Worm (Caenorhabditis elegans) whole organism, L4 larva: ENCODE data around the gene wrt-3.
A peak's percentile ranks its signal among the peaks of the same experiment; 100 is the strongest.

Experiments used
- F26F4.8 ChIP-seq: fragments of 200-800 bp; sonication (Bioruptor generic); conservative IDR thresholded peaks from 2 replicates; pipeline ENCODE4 v1.3.6; 2022; ENCODE audit warnings: missing genetic modification characterization, missing compliant biosample characterization
- F37D6.2 ChIP-seq: sonication (generic microtip); optimal IDR thresholded peaks from 2 replicates; lab custom pipeline; 2016; ENCODE audit warnings: mild to moderate bottlenecking, missing genetic modification characterization, missing compliant biosample characterization
- F49E8.2 ChIP-seq: sonication (generic microtip); optimal IDR thresholded peaks from 2 replicates; lab custom pipeline; 2016; ENCODE audit warnings: missing compliant biosample characterization, mild to moderate bottlenecking, missing genetic modification characterization, borderline replicate concordance
- T20F7.1 ChIP-seq: fragments of 200-800 bp; sonication (Bioruptor generic); optimal IDR thresholded peaks from 2 replicates; lab custom pipeline; 2018; ENCODE audit warnings: mild to moderate bottlenecking, missing genetic modification characterization, missing compliant biosample characterization
- Y5F2A.4 ChIP-seq: fragments of 200-800 bp; sonication (Bioruptor generic); optimal IDR thresholded peaks from 2 replicates; lab custom pipeline; 2018; ENCODE audit warnings: mild to moderate bottlenecking, missing genetic modification characterization, missing compliant biosample characterization
- Y75B8A.6 ChIP-seq: fragments of 200-800 bp; sonication (Bioruptor generic); IDR thresholded peaks from 2 replicates; pipeline ENCODE4 v1.3.6; 2022; ENCODE audit warnings: missing genetic modification reagents, missing genetic modification characterization, missing compliant biosample characterization
- ZK546.5 ChIP-seq, 2 experiments: sonication (generic microtip); optimal IDR thresholded peaks; 2 replicates each; lab custom pipeline; 2017; ENCODE audit warnings: missing biosample characterization in 2 of 2, missing genetic modification characterization in 2 of 2
- aha-1 ChIP-seq: fragments of 150-350 bp; peaks from one replicate; lab custom pipeline; 2014; ENCODE audit warnings: missing biosample characterization, missing genetic modification characterization
- ama-1 ChIP-seq: fragments of 150-350 bp; optimal IDR thresholded peaks from 2 replicates; lab custom pipeline; 2014; ENCODE audit warnings: inconsistent platforms, mixed read lengths
- arid-1 ChIP-seq: fragments of 200-800 bp; sonication (Bioruptor generic); conservative IDR thresholded peaks from 2 replicates; pipeline ENCODE4 v1.3.6; 2022; ENCODE audit warnings: missing genetic modification reagents, missing genetic modification characterization, missing compliant biosample characterization
- ceh-20 ChIP-seq: fragments of 200-800 bp; sonication (Bioruptor generic); IDR thresholded peaks from 2 replicates; pipeline ENCODE4 v1.3.6; 2022; ENCODE audit warnings: missing genetic modification reagents, missing genetic modification characterization, missing compliant biosample characterization
- ceh-62 ChIP-seq: sonication (generic microtip); optimal IDR thresholded peaks from 2 replicates; lab custom pipeline; 2017; ENCODE audit warnings: missing biosample characterization, missing genetic modification characterization
- ceh-82 ChIP-seq: sonication (generic microtip); optimal IDR thresholded peaks from 2 replicates; lab custom pipeline; 2017; ENCODE audit warnings: missing biosample characterization, missing genetic modification characterization
- ces-1 ChIP-seq: fragments of 150-350 bp; sonication (generic microtip); optimal IDR thresholded peaks from 4 replicates; lab custom pipeline; 2014; ENCODE audit warnings: missing biosample characterization, missing genetic modification reagents, missing genetic modification characterization
- cey-2 ChIP-seq: sonication (generic microtip); optimal IDR thresholded peaks from 3 replicates; lab custom pipeline; 2017; ENCODE audit warnings: missing genetic modification characterization, mild to moderate bottlenecking, missing compliant biosample characterization, antibody characterized with exemption, borderline replicate concordance; ENCODE audit not compliant: insufficient read depth
- ctbp-1 ChIP-seq: fragments of 200-800 bp; sonication (Bioruptor generic); IDR thresholded peaks from 2 replicates; pipeline ENCODE4 v1.3.6; 2022; ENCODE audit warnings: missing genetic modification reagents, missing genetic modification characterization, missing compliant biosample characterization
- daf-19 ChIP-seq: fragments of 200-800 bp; sonication (Bioruptor generic); conservative IDR thresholded peaks from 2 replicates; pipeline ENCODE4 v1.3.6; 2022; ENCODE audit warnings: missing genetic modification characterization, missing compliant biosample characterization
- dmd-8 ChIP-seq: fragments of 200-800 bp; sonication (Bioruptor generic); IDR thresholded peaks from 2 replicates; pipeline ENCODE4 v1.3.6; 2022; ENCODE audit warnings: missing genetic modification characterization, missing compliant biosample characterization
- dve-1 ChIP-seq: sonication (generic microtip); optimal IDR thresholded peaks from 2 replicates; lab custom pipeline; 2017; ENCODE audit warnings: antibody characterized with exemption, mild to moderate bottlenecking, missing genetic modification characterization, missing compliant biosample characterization; ENCODE audit not compliant: insufficient read depth
- egl-27 ChIP-seq: sonication (generic microtip); optimal IDR thresholded peaks from 3 replicates; lab custom pipeline; 2017; ENCODE audit warnings: missing biosample characterization, missing genetic modification reagents, missing genetic modification characterization
- egl-43 ChIP-seq: fragments of 200-800 bp; sonication (Bioruptor generic); IDR thresholded peaks from 2 replicates; pipeline ENCODE4 v1.3.6; 2022; ENCODE audit warnings: missing genetic modification reagents, missing genetic modification characterization, missing compliant biosample characterization
- fkh-10 ChIP-seq: fragments of 150-350 bp; optimal IDR thresholded peaks from 2 replicates; lab custom pipeline; 2014; ENCODE audit warnings: missing biosample characterization, missing genetic modification reagents, missing genetic modification characterization
- hif-1 ChIP-seq, 2 experiments: sonication (generic microtip); optimal IDR thresholded peaks; 2 replicates each; lab custom pipeline; 2016 to 2017; ENCODE audit warnings: missing compliant biosample characterization in 2 of 2, missing genetic modification characterization in 2 of 2, missing genetic modification reagents in 2 of 2, missing genotype in 2 of 2, mild to moderate bottlenecking in 1 of 2
- lim-7 ChIP-seq: fragments of 200-800 bp; sonication (Bioruptor generic); IDR thresholded peaks from 2 replicates; pipeline ENCODE4 v1.3.6; 2022; ENCODE audit warnings: missing genetic modification characterization, missing compliant biosample characterization
- lir-3 ChIP-seq: sonication (generic microtip); optimal IDR thresholded peaks from 2 replicates; lab custom pipeline; 2016; ENCODE audit warnings: mild to moderate bottlenecking, missing genetic modification characterization, missing compliant biosample characterization
- lsy-2 ChIP-seq, 2 experiments: fragments of 150-350 bp in 1 of 2; sonication (generic microtip) in 1 of 2; optimal IDR thresholded peaks; 2 replicates each; lab custom pipeline; 2014 to 2017; ENCODE audit warnings: missing biosample characterization in 2 of 2, missing genetic modification characterization in 2 of 2
- madf-5 ChIP-seq, 2 experiments: fragments of 200-800 bp; sonication (Bioruptor generic); IDR thresholded peaks; 2 replicates each; pipeline ENCODE4 v1.3.6; 2022; ENCODE audit warnings: missing compliant biosample characterization in 2 of 2, missing genetic modification characterization in 2 of 2
- madf-9 ChIP-seq: fragments of 200-800 bp; sonication (Bioruptor generic); conservative IDR thresholded peaks from 2 replicates; pipeline ENCODE4 v1.3.6; 2022; ENCODE audit warnings: missing genetic modification reagents, missing genetic modification characterization, missing compliant biosample characterization
- mdt-29 ChIP-seq: fragments of 200-800 bp; sonication (Bioruptor generic); IDR thresholded peaks from 2 replicates; pipeline ENCODE4 v1.3.6; 2022; ENCODE audit warnings: missing genetic modification reagents, missing genetic modification characterization, missing compliant biosample characterization
- mes-2 ChIP-seq: sonication (generic microtip); optimal IDR thresholded peaks from 2 replicates; lab custom pipeline; 2016; ENCODE audit warnings: missing genotype, mild to moderate bottlenecking, missing genetic modification characterization, missing compliant biosample characterization; ENCODE audit not compliant: poor library complexity, severe bottlenecking
- mxl-2 ChIP-seq: fragments of 200-800 bp; sonication (Bioruptor generic); conservative IDR thresholded peaks from 2 replicates; pipeline ENCODE4 v1.3.6; 2022; ENCODE audit warnings: missing genetic modification reagents, missing genetic modification characterization, missing compliant biosample characterization
- mxl-3 ChIP-seq: fragments of 200-800 bp; sonication (Bioruptor generic); optimal IDR thresholded peaks from 2 replicates; lab custom pipeline; 2018; ENCODE audit warnings: mild to moderate bottlenecking, missing genetic modification characterization, missing compliant biosample characterization
- nhr-111 ChIP-seq: fragments of 200-800 bp; sonication (Bioruptor generic); optimal IDR thresholded peaks from 2 replicates; lab custom pipeline; 2018; ENCODE audit warnings: mild to moderate bottlenecking, missing genetic modification characterization, missing compliant biosample characterization
- nhr-28 ChIP-seq: fragments of 150-350 bp; optimal IDR thresholded peaks from 2 replicates; lab custom pipeline; 2014; ENCODE audit warnings: missing biosample characterization, missing genetic modification characterization
- nhr-41 ChIP-seq: fragments of 200-800 bp; sonication (Bioruptor generic); IDR thresholded peaks from 2 replicates; pipeline ENCODE4 v1.3.6; 2022; ENCODE audit warnings: missing genetic modification reagents, missing genetic modification characterization, missing compliant biosample characterization
- nhr-76 ChIP-seq: fragments of 150-350 bp; optimal IDR thresholded peaks from 2 replicates; lab custom pipeline; 2014; ENCODE audit warnings: missing biosample characterization, missing genetic modification characterization
- pha-4 ChIP-seq, 2 experiments: fragments of 150-350 bp in 1 of 2; fragments of 200-800 bp in 1 of 2; sonication (Bioruptor generic) in 1 of 2; IDR thresholded peaks in 1 of 2; optimal IDR thresholded peaks in 1 of 2; 2 replicates each; pipeline versions ENCODE4 v1.3.6 to Lab custom; 2014 to 2022; ENCODE audit warnings: missing genetic modification characterization in 2 of 2, missing genetic modification reagents in 2 of 2, missing biosample characterization in 1 of 2, missing compliant biosample characterization in 1 of 2
- pqm-1 ChIP-seq: sonication (generic microtip); optimal IDR thresholded peaks from 2 replicates; lab custom pipeline; 2017; ENCODE audit warnings: missing biosample characterization, missing genetic modification characterization
- rbr-2 ChIP-seq: sonication (generic microtip); optimal IDR thresholded peaks from 2 replicates; lab custom pipeline; 2016; ENCODE audit warnings: missing genotype, missing genetic modification characterization, missing compliant biosample characterization
- spr-1 ChIP-seq: sonication (generic microtip); optimal IDR thresholded peaks from 2 replicates; lab custom pipeline; 2016; ENCODE audit warnings: mild to moderate bottlenecking, missing genetic modification characterization, missing compliant biosample characterization
- spr-3 ChIP-seq: fragments of 200-800 bp; sonication (Bioruptor generic); optimal IDR thresholded peaks from 2 replicates; lab custom pipeline; 2018; ENCODE audit warnings: mild to moderate bottlenecking, missing genetic modification characterization, missing compliant biosample characterization
- unc-130 ChIP-seq: sonication (generic microtip); optimal IDR thresholded peaks from 2 replicates; lab custom pipeline; 2016; ENCODE audit warnings: missing genetic modification reagents, missing genetic modification characterization, missing compliant biosample characterization
- unc-39 ChIP-seq: sonication (generic microtip); optimal IDR thresholded peaks from 2 replicates; lab custom pipeline; 2017; ENCODE audit warnings: missing biosample characterization, missing genetic modification characterization
- unc-62 ChIP-seq, 3 experiments: fragments of 150-350 bp in 1 of 3; sonication (generic microtip); optimal IDR thresholded peaks in 2 of 3; peaks in 1 of 3; 1 replicate in 1 of 3; 2 replicates in 2 of 3; lab custom pipeline; 2014 to 2017; ENCODE audit warnings: missing biosample characterization in 3 of 3, missing genetic modification characterization in 3 of 3, missing genetic modification reagents in 3 of 3, missing genotype in 1 of 3
- zag-1 ChIP-seq: fragments of 150-350 bp; optimal IDR thresholded peaks from 2 replicates; lab custom pipeline; 2014; ENCODE audit warnings: missing biosample characterization, missing genetic modification characterization
- zfp-3 ChIP-seq: fragments of 200-800 bp; sonication (Bioruptor generic); conservative IDR thresholded peaks from 2 replicates; pipeline ENCODE4 v1.3.6; 2022; ENCODE audit warnings: missing genetic modification reagents, missing genetic modification characterization, missing compliant biosample characterization
- zip-11 ChIP-seq: fragments of 200-800 bp; sonication (Bioruptor generic); IDR thresholded peaks from 2 replicates; pipeline ENCODE4 v1.3.6; 2022; ENCODE audit warnings: missing genetic modification characterization, missing compliant biosample characterization
- ztf-11 ChIP-seq: fragments of 150-350 bp; optimal IDR thresholded peaks from 2 replicates; lab custom pipeline; 2014; ENCODE audit warnings: missing biosample characterization, missing genetic modification characterization
- ztf-7 ChIP-seq: fragments of 150-350 bp; optimal IDR thresholded peaks from 2 replicates; lab custom pipeline; 2014; ENCODE audit warnings: missing biosample characterization, missing genetic modification characterization

Gene wrt-3

DNA sequence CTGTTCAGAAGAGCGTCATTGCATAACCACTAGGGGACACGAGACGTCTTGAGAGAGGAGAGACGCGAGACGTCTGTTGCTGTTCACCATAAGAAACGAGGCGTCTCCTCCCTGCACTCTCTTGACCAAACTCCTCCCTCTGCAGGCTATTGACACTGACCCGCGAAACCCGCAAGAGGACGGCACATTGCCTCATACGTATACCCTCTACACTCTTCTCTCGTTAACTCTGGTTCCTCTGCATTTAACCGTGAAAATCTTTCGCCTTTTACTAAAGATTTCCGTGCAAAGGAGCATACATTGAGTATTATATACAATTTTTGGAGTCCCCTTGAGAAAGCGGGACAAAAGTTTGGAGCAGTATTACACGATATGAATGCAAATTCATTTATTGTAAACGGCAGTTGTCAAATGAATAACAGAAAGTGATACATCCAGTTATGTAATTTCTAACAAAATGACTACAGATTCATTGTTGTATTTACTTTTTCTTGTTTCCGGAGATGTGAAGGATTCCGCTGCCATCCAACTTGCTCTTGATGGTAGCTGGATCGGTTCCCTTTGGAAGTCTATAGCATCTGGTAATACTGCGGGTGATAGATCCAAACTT lies 32.7 kb downstream of the wrt-3 start (continued):
- TF ChIP-seq zfp-3 (GFP tag; lab: Robert Waterston, UW) (peak; percentile 86), lim-7 (GFP tag; lab: Robert Waterston, UW) (peak; percentile 60; the same call in 1 of the 2 replicates), spr-3 (GFP tag; lab: Kevin White, UChicago) (peak; percentile 55), dmd-8 (no peak), spr-1 (peak; percentile 81), egl-27 (no peak), nhr-111 (no peak), ceh-82 (tag; lab: Kevin White, UChicago) (no peak), pqm-1 (tag; lab: Kevin White, UChicago) (no peak), madf-9 (peak; percentile 46; the same call in 1 of the 2 replicates), F26F4.8 (GFP tag; lab: Robert Waterston, UW) (no peak), ces-1 (GFP tag; lab: Kevin White, UChicago) (peak; percentile 23), arid-1 (GFP tag; lab: Robert Waterston, UW) (peak; percentile 74), F49E8.2 (peak; percentile 86), madf-5 (GFP tag; IDR thresholded peaks at IDR 0.05; lab: Robert Waterston, UW) (no peak), T20F7.1 (peak; percentile 87), egl-43 (GFP tag; lab: Robert Waterston, UW) (peak; percentile 84), mxl-2 (GFP tag; lab: Robert Waterston, UW) (no peak), ztf-11 (tag; lab: Kevin White, UChicago) (no peak), nhr-76 (tag; lab: Kevin White, UChicago) (no peak), unc-62 (GFP tag; optimal IDR thresholded peaks at IDR 0.05 in 1 of 2; lab: Kevin White, UChicago) (peak; percentile 42 to 98), unc-62 (tag; optimal IDR thresholded peaks at IDR 0.05; lab: Kevin White, UChicago) (no peak), zip-11 (GFP tag; lab: Robert Waterston, UW) (no peak), Y75B8A.6 (GFP tag; lab: Robert Waterston, UW) (no peak), ctbp-1 (GFP tag; lab: Robert Waterston, UW) (peak; percentile 89), hif-1 (tag; optimal IDR thresholded peaks at IDR 0.05; lab: Kevin White, UChicago) (peak; percentile 79 to 86), dve-1 (peak; percentile 97), pha-4 (GFP tag; IDR thresholded peaks at IDR 0.05; lab: Robert Waterston, UW) (peak; percentile 68), pha-4 (tag; optimal IDR thresholded peaks at IDR 0.05; lab: Kevin White, UChicago) (peak; percentile 74), cey-2 (no peak), zag-1 (tag; lab: Kevin White, UChicago) (peak; percentile 37), ama-1 (peak; percentile 99), ceh-62 (tag; lab: Kevin White, UChicago) (no peak), mxl-3 (GFP tag; lab: Kevin White, UChicago) (peak; percentile 77), lsy-2 (tag; optimal IDR thresholded peaks at IDR 0.05; lab: Kevin White, UChicago) (peak; percentile 75 to 93), fkh-10 (GFP tag; lab: Kevin White, UChicago) (peak; percentile 88), mdt-29 (GFP tag; lab: Robert Waterston, UW) (peak; percentile 67; the same call in 1 of the 2 replicates), ceh-20 (peak; percentile 88), ZK546.5 (tag; optimal IDR thresholded peaks at IDR 0.05; lab: Kevin White, UChicago) (peak in 1 of 2 experiments; percentile 1), F37D6.2 (peak; percentile 81), rbr-2 (tag; lab: Kevin White, UChicago) (peak; percentile 95), Y5F2A.4 (GFP tag; lab: Kevin White, UChicago) (peak; percentile 9), mes-2 (peak; percentile 88), unc-39 (tag; lab: Kevin White, UChicago) (no peak), lir-3 (tag; lab: Kevin White, UChicago) (no peak), ztf-7 (tag; lab: Kevin White, UChicago) (peak; percentile 63), nhr-41 (GFP tag; lab: Robert Waterston, UW) (no peak), aha-1 (tag; lab: Kevin White, UChicago) (peak; percentile 91), daf-19 (peak; percentile 72; the same call in 1 of the 2 replicates), nhr-28 (tag; lab: Kevin White, UChicago) (peak; percentile 88), unc-130 (peak; percentile 78)
